Fruit fly (Drosophila melanogaster) whole organism, embryonic: Measurements from ENCODE around the gene Tim17a2.

ENCODE experiments used
- Atf-2 ChIP-seq: fragments of 200-800 bp; sonication (Bioruptor generic); optimal IDR thresholded peaks from 2 replicates; lab custom pipeline; 2016; ENCODE audit warnings: missing biosample characterization, missing genetic modification characterization
- BEAF-32 ChIP-seq: fragments of 200-800 bp; sonication (Bioruptor generic); optimal IDR thresholded peaks from 3 replicates; lab custom pipeline; 2017; ENCODE audit warnings: missing biosample characterization, missing genetic modification characterization, mild to moderate bottlenecking, moderate library complexity, missing genetic modification reagents
- CG11696 ChIP-seq: fragments of 200-800 bp; sonication (Bioruptor generic); IDR thresholded peaks from 2 replicates; pipeline ENCODE4 v1.3.6; 2022; ENCODE audit warnings: missing biosample characterization, missing genetic modification characterization
- CG11723 ChIP-seq: fragments of 200-800 bp; sonication (Bioruptor generic); optimal IDR thresholded peaks from 2 replicates; lab custom pipeline; 2017; ENCODE audit warnings: missing biosample characterization, mild to moderate bottlenecking, missing genetic modification characterization
- CG12659 ChIP-seq: fragments of 200-800 bp; sonication (Bioruptor generic); optimal IDR thresholded peaks from 3 replicates; lab custom pipeline; 2017; ENCODE audit warnings: mild to moderate bottlenecking, missing biosample characterization, missing genetic modification reagents, missing genetic modification characterization
- CG14014 ChIP-seq: fragments of 200-800 bp; sonication (Bioruptor generic); IDR thresholded peaks from 2 replicates; pipeline ENCODE4 v1.3.6; 2022; ENCODE audit warnings: missing biosample characterization, missing genetic modification characterization
- CG14667 ChIP-seq: fragments of 200-800 bp; sonication (Bioruptor generic); IDR thresholded peaks from 2 replicates; pipeline ENCODE4 v1.3.6; 2022; ENCODE audit warnings: missing biosample characterization, missing genetic modification characterization
- CG14860 ChIP-seq: fragments of 200-800 bp; sonication (Bioruptor generic); IDR thresholded peaks from 3 replicates; pipeline ENCODE4 v1.3.6; 2022; ENCODE audit warnings: missing biosample characterization, missing genetic modification characterization; ENCODE audit not compliant: partially characterized antibody
- CG15011 ChIP-seq: fragments of 200-800 bp; sonication (Bioruptor generic); optimal IDR thresholded peaks from 3 replicates; lab custom pipeline; 2018; ENCODE audit warnings: missing biosample characterization, mild to moderate bottlenecking, missing genetic modification characterization
- CG15073 ChIP-seq: fragments of 200-800 bp; sonication (Bioruptor generic); optimal IDR thresholded peaks from 2 replicates; lab custom pipeline; 2016; ENCODE audit warnings: missing biosample characterization, missing genetic modification characterization
- CG15514 ChIP-seq: fragments of 200-800 bp; sonication (Bioruptor generic); optimal IDR thresholded peaks from 3 replicates; lab custom pipeline; 2017; ENCODE audit warnings: missing biosample characterization, missing genetic modification characterization, mild to moderate bottlenecking, moderate library complexity, missing genetic modification reagents
- CG16779 ChIP-seq: fragments of 200-800 bp; sonication (Bioruptor generic); IDR thresholded peaks from 2 replicates; pipeline ENCODE4 v1.3.6; 2022; ENCODE audit warnings: missing biosample characterization, missing genetic modification characterization
- CG16863 ChIP-seq: fragments of 200-800 bp; sonication (Bioruptor generic); optimal IDR thresholded peaks from 3 replicates; lab custom pipeline; 2016; ENCODE audit warnings: missing biosample characterization, missing genetic modification characterization
- CG17328 ChIP-seq: fragments of 200-800 bp; sonication (Bioruptor generic); IDR thresholded peaks from 2 replicates; pipeline ENCODE4 v1.3.6; 2022; ENCODE audit warnings: missing biosample characterization, missing genetic modification characterization
- CG17612 ChIP-seq: fragments of 200-800 bp; sonication (Bioruptor generic); IDR thresholded peaks from 2 replicates; pipeline ENCODE4 v1.3.6; 2022; ENCODE audit warnings: missing biosample characterization, missing genetic modification characterization
- CG18011 ChIP-seq: fragments of 200-800 bp; sonication (Bioruptor generic); optimal IDR thresholded peaks from 2 replicates; lab custom pipeline; 2017; ENCODE audit warnings: missing biosample characterization, missing genetic modification characterization, mild to moderate bottlenecking, moderate library complexity, missing genotype
- CG18476 ChIP-seq: fragments of 200-800 bp; sonication (Bioruptor generic); optimal IDR thresholded peaks from 2 replicates; lab custom pipeline; 2016; ENCODE audit warnings: missing biosample characterization, mild to moderate bottlenecking, missing genetic modification characterization
- CG32767 ChIP-seq: fragments of 200-800 bp; sonication (Bioruptor generic); IDR thresholded peaks from 2 replicates; pipeline ENCODE4 v1.3.6; 2022; ENCODE audit warnings: missing biosample characterization, missing genetic modification characterization
- CG4820 ChIP-seq: fragments of 200-800 bp; sonication (Bioruptor generic); optimal IDR thresholded peaks from 3 replicates; lab custom pipeline; 2016; ENCODE audit warnings: missing biosample characterization, missing genetic modification characterization
- CG4854 ChIP-seq: fragments of 200-800 bp; sonication (Bioruptor generic); optimal IDR thresholded peaks from 2 replicates; lab custom pipeline; 2016; ENCODE audit warnings: missing biosample characterization, missing genetic modification characterization, inconsistent platforms
- CG6175 ChIP-seq: fragments of 200-800 bp; sonication (Bioruptor generic); IDR thresholded peaks from 3 replicates; pipeline ENCODE4 v1.3.6; 2022; ENCODE audit warnings: missing biosample characterization, missing genetic modification characterization
- CG6654 ChIP-seq: fragments of 200-800 bp; sonication (Bioruptor generic); optimal IDR thresholded peaks from 2 replicates; lab custom pipeline; 2017; ENCODE audit warnings: missing biosample characterization, mild to moderate bottlenecking, missing genetic modification characterization
- CG7839 ChIP-seq: fragments of 200-800 bp; sonication (Bioruptor generic); optimal IDR thresholded peaks from 3 replicates; lab custom pipeline; 2018; ENCODE audit warnings: missing biosample characterization, mild to moderate bottlenecking, missing genetic modification characterization, moderate library complexity
- CG8359 ChIP-seq: fragments of 200-800 bp; sonication (Bioruptor generic); optimal IDR thresholded peaks from 2 replicates; lab custom pipeline; 2017; ENCODE audit warnings: missing biosample characterization, mild to moderate bottlenecking, missing genetic modification characterization, borderline replicate concordance
- Dp ChIP-seq: fragments of 200-800 bp; sonication (Bioruptor generic); optimal IDR thresholded peaks from 2 replicates; lab custom pipeline; 2018; ENCODE audit warnings: missing biosample characterization, mild to moderate bottlenecking, missing genetic modification characterization, moderate library complexity
- E2f2 ChIP-seq: fragments of 200-800 bp; sonication (Bioruptor generic); IDR thresholded peaks from 2 replicates; pipeline ENCODE4 v1.3.6; 2022; ENCODE audit warnings: missing biosample characterization, missing genetic modification characterization
- Fer3 ChIP-seq: fragments of 200-800 bp; sonication (Bioruptor generic); optimal IDR thresholded peaks from 2 replicates; lab custom pipeline; 2018; ENCODE audit warnings: missing biosample characterization, mild to moderate bottlenecking, missing genetic modification characterization, moderate library complexity
- HLH54F ChIP-seq: fragments of 200-800 bp; sonication (Bioruptor generic); optimal IDR thresholded peaks from 3 replicates; lab custom pipeline; 2016; ENCODE audit warnings: missing biosample characterization, missing genetic modification characterization
- TFAM ChIP-seq: fragments of 200-800 bp; sonication (Bioruptor generic); optimal IDR thresholded peaks from 2 replicates; lab custom pipeline; 2017; ENCODE audit warnings: missing biosample characterization, missing genetic modification characterization, inconsistent platforms
- Trl ChIP-seq, 3 experiments: fragments of >200 bp in 2 of 3; fragments of 200-800 bp in 1 of 3; sonication (Bioruptor generic) in 1 of 3; optimal IDR thresholded peaks; 2 replicates in 1 of 3; 3 replicates in 2 of 3; lab custom pipeline; 2016 to 2017; ENCODE audit warnings: missing biosample characterization in 1 of 3, missing genetic modification characterization in 1 of 3
- ab ChIP-seq: fragments of 200-800 bp; sonication (Bioruptor generic); optimal IDR thresholded peaks from 2 replicates; lab custom pipeline; 2016; ENCODE audit warnings: missing biosample characterization, missing genetic modification characterization
- cato ChIP-seq: fragments of 200-800 bp; sonication (Bioruptor generic); optimal IDR thresholded peaks from 2 replicates; lab custom pipeline; 2016; ENCODE audit warnings: missing biosample characterization, missing genetic modification characterization, borderline replicate concordance
- corto ChIP-seq: fragments of 200-800 bp; sonication (Bioruptor generic); optimal IDR thresholded peaks from 2 replicates; lab custom pipeline; 2016; ENCODE audit warnings: missing biosample characterization, mild to moderate bottlenecking, missing genetic modification characterization, moderate library complexity
- crp ChIP-seq, 2 experiments: fragments of 200-800 bp; sonication (Bioruptor generic); optimal IDR thresholded peaks; 2 replicates in 1 of 2; 3 replicates in 1 of 2; lab custom pipeline; 2017; ENCODE audit warnings: missing biosample characterization in 2 of 2, missing genetic modification characterization in 2 of 2, mild to moderate bottlenecking in 1 of 2, moderate library complexity in 1 of 2
- dimm ChIP-seq: fragments of 200-800 bp; sonication (Bioruptor generic); IDR thresholded peaks from 2 replicates; pipeline ENCODE4 v1.3.6; 2022; ENCODE audit warnings: missing biosample characterization, missing genetic modification characterization
- dm ChIP-seq: fragments of 200-800 bp; sonication (Bioruptor generic); optimal IDR thresholded peaks from 3 replicates; lab custom pipeline; 2016; ENCODE audit warnings: missing biosample characterization, missing genetic modification characterization
- dmrt11E ChIP-seq: fragments of 200-800 bp; sonication (Bioruptor generic); optimal IDR thresholded peaks from 3 replicates; lab custom pipeline; 2018; ENCODE audit warnings: missing biosample characterization, mild to moderate bottlenecking, missing genetic modification characterization, moderate library complexity
- gcm ChIP-seq: fragments of 200-800 bp; sonication (Bioruptor generic); optimal IDR thresholded peaks from 2 replicates; lab custom pipeline; 2019; ENCODE audit warnings: missing biosample characterization, mild to moderate bottlenecking, missing genetic modification characterization, moderate library complexity
- kay ChIP-seq: fragments of 200-800 bp; sonication (Bioruptor generic); optimal IDR thresholded peaks from 2 replicates; lab custom pipeline; 2016; ENCODE audit warnings: missing biosample characterization, missing genetic modification characterization
- mam ChIP-seq: fragments of 200-800 bp; sonication (Bioruptor generic); optimal IDR thresholded peaks from 3 replicates; lab custom pipeline; 2016; ENCODE audit warnings: missing biosample characterization, missing genetic modification characterization
- nom ChIP-seq: fragments of 200-800 bp; sonication (Bioruptor generic); optimal IDR thresholded peaks from 2 replicates; lab custom pipeline; 2017; ENCODE audit warnings: missing biosample characterization, missing genetic modification characterization, mild to moderate bottlenecking, moderate library complexity, missing genetic modification reagents
- pho ChIP-seq: fragments of 200-800 bp; sonication (Bioruptor generic); optimal IDR thresholded peaks from 2 replicates; lab custom pipeline; 2016; ENCODE audit warnings: missing biosample characterization, missing genetic modification characterization
- phol ChIP-seq: fragments of 200-800 bp; sonication (Bioruptor generic); optimal IDR thresholded peaks from 3 replicates; lab custom pipeline; 2018; ENCODE audit warnings: missing biosample characterization, mild to moderate bottlenecking, missing genetic modification characterization, moderate library complexity
- pnt ChIP-seq: fragments of 200-800 bp; sonication (Bioruptor generic); optimal IDR thresholded peaks from 3 replicates; lab custom pipeline; 2016; ENCODE audit warnings: missing biosample characterization, missing genetic modification characterization
- rib ChIP-seq: fragments of 200-800 bp; sonication (Bioruptor generic); IDR thresholded peaks from 2 replicates; pipeline ENCODE4 v1.3.6; 2022; ENCODE audit warnings: missing biosample characterization, missing genetic modification characterization
- ro ChIP-seq: fragments of 200-800 bp; sonication (Bioruptor generic); IDR thresholded peaks from 2 replicates; pipeline ENCODE4 v1.3.6; 2022; ENCODE audit warnings: missing biosample characterization, missing genetic modification characterization
- sim ChIP-seq: fragments of 200-800 bp; sonication (Bioruptor generic); IDR thresholded peaks from 2 replicates; pipeline ENCODE4 v1.3.6; 2022; ENCODE audit warnings: missing biosample characterization, missing genetic modification characterization
- sisA ChIP-seq: fragments of 200-800 bp; sonication (Bioruptor generic); IDR thresholded peaks from 2 replicates; pipeline ENCODE4 v1.3.6; 2022; ENCODE audit warnings: missing biosample characterization, missing genetic modification characterization
- slbo ChIP-seq: fragments of 200-800 bp; sonication (Bioruptor generic); IDR thresholded peaks from 2 replicates; pipeline ENCODE4 v1.3.6; 2022; ENCODE audit warnings: missing biosample characterization, missing genetic modification characterization
- tin ChIP-seq: fragments of 200-800 bp; sonication (Bioruptor generic); optimal IDR thresholded peaks from 3 replicates; lab custom pipeline; 2016; ENCODE audit warnings: missing biosample characterization, missing genetic modification characterization
- zfh1 ChIP-seq: fragments of 200-800 bp; sonication (Bioruptor generic); IDR thresholded peaks from 3 replicates; pipeline ENCODE4 v1.3.6; 2022; ENCODE audit warnings: missing biosample characterization, missing genetic modification characterization

The Tim17a2 gene

dm6 chr3R:5300620-5301019 lies 38.1 kb upstream of the Tim17a2 start (continued):
- TF ChIP-seq CG6654 = no peak
- TF ChIP-seq Dp (GFP tag; lab: Kevin White, UChicago) = no peak
- peak; percentile 17 for TF ChIP-seq CG7839 (tag; lab: Kevin White, UChicago)
- TF ChIP-seq kay (GFP tag; lab: Kevin White, UChicago) = no peak
- TF ChIP-seq ro = no peak
- TF ChIP-seq CG15011 = no peak
- peak; percentile 10 for TF ChIP-seq nom (GFP tag; lab: Kevin White, UChicago)
- peak; percentile 51 for TF ChIP-seq tin (GFP tag; lab: Kevin White, UChicago)
- no peak for TF ChIP-seq cato (GFP tag; lab: Kevin White, UChicago)
- no peak for TF ChIP-seq CG8359 (GFP tag; lab: Kevin White, UChicago)
- TF ChIP-seq pho (GFP tag; lab: Kevin White, UChicago) = no peak
- no peak for TF ChIP-seq pnt (GFP tag; lab: Kevin White, UChicago)
- TF ChIP-seq dmrt11E (tag; lab: Kevin White, UChicago) = no peak
- TF ChIP-seq CG14014 (GFP tag; lab: Robert Waterston, UW) = no peak
- TF ChIP-seq zfh1 (GFP tag; lab: Robert Waterston, UW) = peak; percentile 61; the same call in 1 of the 3 replicates
- no peak for TF ChIP-seq ab (GFP tag; lab: Kevin White, UChicago)
- TF ChIP-seq CG4820 = no peak
- peak; percentile 49 for TF ChIP-seq CG17328 (GFP tag; lab: Robert Waterston, UW)
- TF ChIP-seq CG14667 (GFP tag; lab: Robert Waterston, UW) = no peak
- no peak for TF ChIP-seq gcm
- no peak for TF ChIP-seq CG17612 (GFP tag; lab: Robert Waterston, UW)
- no peak for TF ChIP-seq CG6175
- TF ChIP-seq sim (GFP tag; lab: Robert Waterston, UW) = no peak
- no peak for TF ChIP-seq BEAF-32 (GFP tag; lab: Kevin White, UChicago)
- TF ChIP-seq crp (GFP tag; optimal IDR thresholded peaks at IDR 0.05; lab: Kevin White, UChicago) = no peak
- no peak for TF ChIP-seq CG18476
- no peak for TF ChIP-seq CG14860 (GFP tag; lab: Robert Waterston, UW)
- TF ChIP-seq sisA (GFP tag; lab: Robert Waterston, UW) = no peak
- TF ChIP-seq TFAM (GFP tag; lab: Kevin White, UChicago) = no peak
- TF ChIP-seq CG18011 (GFP tag; lab: Kevin White, UChicago) = no peak
- no peak for TF ChIP-seq CG16863 (GFP tag; lab: Kevin White, UChicago)
- no peak for TF ChIP-seq Trl (optimal IDR thresholded peaks at IDR 0.05; lab: Kevin White, UChicago)
- peak; percentile 45 for TF ChIP-seq Trl (GFP tag; optimal IDR thresholded peaks at IDR 0.05; lab: Kevin White, UChicago)
- no peak for TF ChIP-seq CG16779 (GFP tag; lab: Robert Waterston, UW)
- TF ChIP-seq corto = no peak
- no peak for TF ChIP-seq E2f2 (GFP tag; lab: Robert Waterston, UW)
- no peak for TF ChIP-seq CG11696 (GFP tag; lab: Robert Waterston, UW)
- no peak for TF ChIP-seq CG12659 (GFP tag; lab: Kevin White, UChicago)
- no peak for TF ChIP-seq Fer3 (tag; lab: Kevin White, UChicago)
- TF ChIP-seq CG11723 (GFP tag; lab: Kevin White, UChicago) = no peak
- TF ChIP-seq dimm (GFP tag; lab: Robert Waterston, UW) = 0 out of 2 replicates have a peak, but pooled peaks have one; percentile 37
- TF ChIP-seq mam (GFP tag; lab: Kevin White, UChicago) = no peak
- TF ChIP-seq slbo = no peak
- no peak for TF ChIP-seq CG4854 (GFP tag; lab: Kevin White, UChicago)
- TF ChIP-seq HLH54F = no peak
- no peak for TF ChIP-seq CG32767 (GFP tag; lab: Robert Waterston, UW)
- TF ChIP-seq dm = no peak
- TF ChIP-seq Atf-2 (GFP tag; lab: Kevin White, UChicago) = no peak
- TF ChIP-seq rib (GFP tag; lab: Robert Waterston, UW) = no peak
- no peak for TF ChIP-seq phol
- no peak for TF ChIP-seq CG15073
- TF ChIP-seq CG15514 (GFP tag; lab: Kevin White, UChicago) = peak; percentile 28
